Fruit fly (Drosophila melanogaster) whole organism, prepupa: ENCODE results near the gene Mettl5.

Source experiments
- Blimp-1 ChIP-seq: fragments of 200-800 bp; sonication (Bioruptor generic); optimal IDR thresholded peaks from 3 replicates; lab custom pipeline; 2017; ENCODE audit warnings: missing biosample characterization, missing genetic modification characterization, mild to moderate bottlenecking, moderate library complexity, missing genetic modification reagents
- CG16779 ChIP-seq: fragments of 200-800 bp; sonication (Bioruptor generic); optimal IDR thresholded peaks from 3 replicates; lab custom pipeline; 2017; ENCODE audit warnings: missing biosample characterization, mild to moderate bottlenecking, missing genetic modification characterization
- CG31627 ChIP-seq: fragments of 200-800 bp; sonication (Bioruptor generic); optimal IDR thresholded peaks from 3 replicates; lab custom pipeline; 2016; ENCODE audit warnings: missing biosample characterization, missing genetic modification characterization
- CG8319 ChIP-seq: fragments of 200-800 bp; sonication (Bioruptor generic); optimal IDR thresholded peaks from 3 replicates; lab custom pipeline; 2016; ENCODE audit warnings: missing biosample characterization, missing genetic modification characterization
- Sox102F ChIP-seq: fragments of 200-800 bp; sonication (Bioruptor generic); optimal IDR thresholded peaks from 2 replicates; lab custom pipeline; 2016; ENCODE audit warnings: missing biosample characterization, mild to moderate bottlenecking, missing genetic modification characterization
- dac ChIP-seq: fragments of 200-800 bp; sonication (Bioruptor generic); optimal IDR thresholded peaks from 2 replicates; lab custom pipeline; 2017; ENCODE audit warnings: missing biosample characterization, mild to moderate bottlenecking, missing genetic modification characterization
- esn ChIP-seq: fragments of 200-800 bp; sonication (Bioruptor generic); optimal IDR thresholded peaks from 2 replicates; lab custom pipeline; 2016; ENCODE audit warnings: missing biosample characterization, mild to moderate bottlenecking, missing genetic modification characterization, moderate library complexity
- net ChIP-seq: fragments of 200-800 bp; sonication (Bioruptor generic); optimal IDR thresholded peaks from 3 replicates; lab custom pipeline; 2016; ENCODE audit warnings: missing biosample characterization, missing genetic modification characterization
- salr ChIP-seq, 2 experiments: fragments of 200-800 bp; sonication (Bioruptor generic); optimal IDR thresholded peaks; 3 replicates each; lab custom pipeline; 2016 to 2018; ENCODE audit warnings: missing biosample characterization in 2 of 2, missing genetic modification characterization in 2 of 2, mild to moderate bottlenecking in 1 of 2

DNA sequence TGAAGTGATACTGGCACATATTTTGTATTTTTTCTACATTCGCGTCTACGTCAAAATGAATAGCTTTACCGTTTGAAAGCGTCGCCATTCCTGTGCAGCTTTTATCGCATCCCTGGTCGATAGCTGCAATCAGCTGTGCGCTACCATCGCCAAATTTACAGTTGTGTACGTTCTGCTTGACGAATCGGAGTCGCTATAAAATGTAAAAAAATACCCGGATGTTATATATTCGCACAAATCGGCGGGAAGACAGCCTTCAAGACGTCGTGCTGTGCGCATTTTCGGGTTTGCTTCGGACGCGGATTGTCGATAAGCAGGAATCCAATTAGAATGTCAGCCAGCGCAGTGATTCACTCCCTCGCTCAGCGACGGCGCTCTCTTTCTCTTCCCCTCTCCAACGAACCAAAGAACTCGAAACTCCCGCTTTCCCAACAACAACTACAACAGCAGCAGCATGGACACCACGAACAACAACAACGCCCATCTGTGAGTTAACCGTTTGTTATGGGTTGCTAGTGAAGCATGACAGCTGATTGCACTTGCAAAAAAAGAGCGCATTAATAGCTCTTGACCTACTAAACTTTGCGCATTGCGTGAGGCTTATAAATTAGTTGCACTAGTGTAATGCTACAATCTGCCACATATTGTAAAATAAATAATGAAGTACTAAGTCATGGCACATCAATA is 31.2 kb downstream of the Mettl5 start:
- no peak for TF ChIP-seq CG31627 (GFP tag; lab: Kevin White, UChicago)
- peak; percentile 58 for TF ChIP-seq CG16779 (tag; lab: Kevin White, UChicago)
- no peak for TF ChIP-seq esn (GFP tag; lab: Kevin White, UChicago)
- no peak for TF ChIP-seq Blimp-1 (GFP tag; lab: Kevin White, UChicago)
- no peak for TF ChIP-seq net (GFP tag; lab: Kevin White, UChicago)
- TF ChIP-seq CG8319: no peak
- TF ChIP-seq dac (GFP tag; lab: Kevin White, UChicago): no peak
- TF ChIP-seq salr (GFP tag; optimal IDR thresholded peaks at IDR 0.05; lab: Kevin White, UChicago): no peak
- no peak for TF ChIP-seq Sox102F (GFP tag; lab: Kevin White, UChicago)
